Fruit fly (Drosophila melanogaster): ENCODE results near the gene sn.

sn gene

dm6 chrX:7970396-7970795 is 6.6 kb downstream of the sn start:
- TF ChIP-seq ss (GFP tag; optimal IDR thresholded peaks at IDR 0.05) (peak; percentile 78 to 80), Hr39 (GFP tag; optimal IDR thresholded peaks at IDR 0.05) (peak; percentile 82), acj6 (GFP tag; optimal IDR thresholded peaks at IDR 0.05) (peak; percentile 86), Ets21C (GFP tag; optimal IDR thresholded peaks at IDR 0.05) (peak; percentile 67), Sox102F (GFP tag; optimal IDR thresholded peaks at IDR 0.05) (peak; percentile 84), CG11902 (GFP tag; optimal IDR thresholded peaks at IDR 0.05) (peak; percentile 68), Sox14 (GFP tag; optimal IDR thresholded peaks at IDR 0.05) (peak; percentile 87), CG31627 (GFP tag; optimal IDR thresholded peaks at IDR 0.05) (peak; percentile 81), CG15336 (GFP tag; IDR thresholded peaks at IDR 0.05) (peak; percentile 79), CG16779 (tag; optimal IDR thresholded peaks at IDR 0.05) (peak; percentile 51), fd59A (GFP tag; optimal IDR thresholded peaks at IDR 0.05) (peak; percentile 85), eg (GFP tag; IDR thresholded peaks at IDR 0.05) (peak; percentile 67), Smox (GFP tag; optimal IDR thresholded peaks at IDR 0.05) (peak; percentile 82), dsx (GFP tag; optimal IDR thresholded peaks at IDR 0.05; ENCODE audit: poor library complexity, severe bottlenecking) (peak; percentile 82), CG6792 (GFP tag; optimal IDR thresholded peaks at IDR 0.05) (peak; percentile 72), Sox15 (GFP tag; optimal IDR thresholded peaks at IDR 0.05) (peak; percentile 76), CG34406 (GFP tag; optimal IDR thresholded peaks at IDR 0.05) (peak; percentile 70), CG6854 (GFP tag; optimal IDR thresholded peaks at IDR 0.05) (peak; percentile 16), Lpt (GFP tag; optimal IDR thresholded peaks at IDR 0.05) (peak; percentile 66), spab (GFP tag; optimal IDR thresholded peaks at IDR 0.05) (peak; percentile 74), CG6163 (GFP tag; IDR thresholded peaks at IDR 0.05) (peak; percentile 71), fkh (GFP tag; optimal IDR thresholded peaks at IDR 0.05) (no peak), Eip78C (GFP tag) (peak; percentile 98), Hr38 (GFP tag; optimal IDR thresholded peaks at IDR 0.05) (no peak), Eip75B (GFP tag; optimal IDR thresholded peaks at IDR 0.05) (peak; percentile 87), Met (GFP tag; optimal IDR thresholded peaks at IDR 0.05) (peak; percentile 87), CG1621 (tag; optimal IDR thresholded peaks at IDR 0.05) (peak; percentile 78), CG8119 (GFP tag; IDR thresholded peaks at IDR 0.05) (peak; percentile 84), CG6808 (GFP tag; optimal IDR thresholded peaks at IDR 0.05) (peak; percentile 87), CG6276 (GFP tag; optimal IDR thresholded peaks at IDR 0.05) (peak; percentile 81), cyc (GFP tag; optimal IDR thresholded peaks at IDR 0.05) (peak; percentile 82), fd85E (GFP tag; optimal IDR thresholded peaks at IDR 0.05) (peak; percentile 15), vri (GFP tag; optimal IDR thresholded peaks at IDR 0.05) (peak; percentile 71), CG8319 (GFP tag; optimal IDR thresholded peaks at IDR 0.05) (peak; percentile 62), svp (GFP tag) (peak; percentile 89), CG3919 (GFP tag; optimal IDR thresholded peaks at IDR 0.05) (peak; percentile 81), Eip93F (GFP tag; optimal IDR thresholded peaks at IDR 0.05) (peak; percentile 17), CG3032 (tag; optimal IDR thresholded peaks at IDR 0.05) (peak; percentile 87), Hr4 (GFP tag; optimal IDR thresholded peaks at IDR 0.05) (peak; percentile 80), net (GFP tag; optimal IDR thresholded peaks at IDR 0.05) (peak; percentile 85), topi (GFP tag; optimal IDR thresholded peaks at IDR 0.05) (peak; percentile 90), CG10631 (GFP tag; optimal IDR thresholded peaks at IDR 0.05) (peak; percentile 88), OdsH (GFP tag; optimal IDR thresholded peaks at IDR 0.05) (peak; percentile 88), esn (GFP tag; optimal IDR thresholded peaks at IDR 0.05) (peak; percentile 88), lz (GFP tag; optimal IDR thresholded peaks at IDR 0.05) (peak; percentile 84), CG8632 (GFP tag; optimal IDR thresholded peaks at IDR 0.05) (peak; percentile 80), CG9139 (GFP tag; optimal IDR thresholded peaks at IDR 0.05) (peak; percentile 63), Gug (GFP tag; IDR thresholded peaks at IDR 0.05) (peak; percentile 51; the same call in 1 of the 2 replicates), CG4318 (GFP tag; optimal IDR thresholded peaks at IDR 0.05) (peak; percentile 83), CG11762 (GFP tag; optimal IDR thresholded peaks at IDR 0.05; ENCODE audit: insufficient read depth) (peak; percentile 75), Ets96B (tag; optimal IDR thresholded peaks at IDR 0.05) (peak; percentile 85), pdm3 (GFP tag; optimal IDR thresholded peaks at IDR 0.05) (peak; percentile 89)
